Fruit fly (Drosophila melanogaster): ENCODE measurements around the gene Snup.

Snup gene

DNA sequence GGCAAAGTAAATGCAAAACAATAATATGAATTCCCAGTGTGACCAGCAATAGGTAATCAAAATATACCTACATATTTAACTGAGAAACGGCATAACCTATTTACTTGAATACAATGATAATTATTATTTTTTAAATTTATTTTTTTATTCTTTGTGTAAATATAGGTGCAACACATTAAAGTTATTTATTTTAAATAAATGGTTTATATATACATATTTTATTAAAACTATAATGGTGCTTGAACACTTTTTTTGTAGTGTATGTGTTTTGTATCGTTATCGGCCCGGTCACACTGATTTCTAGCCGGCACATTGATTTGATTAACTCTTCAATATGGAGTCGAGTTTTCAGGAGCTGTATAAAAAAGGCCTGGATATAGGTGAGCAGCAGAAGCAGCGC is at the start of gene Snup, which contains the start of the genes ProRS-m and CG42304:
Snup (plus strand) TSS at position 289 of the 400 bp plus-strand sequence.
ProRS-m (minus strand) TSS at position 51 of the 400 bp plus-strand sequence.
CG42304 (plus strand) TSS at position 289 of the 400 bp plus-strand sequence.
- TF ChIP-seq insv (optimal IDR thresholded peaks at IDR 0.05) (no peak), ttk (optimal IDR thresholded peaks at IDR 0.05) (no peak), Myc (optimal IDR thresholded peaks at IDR 0.05) (no peak), psq (optimal IDR thresholded peaks at IDR 0.05) (no peak), h (optimal IDR thresholded peaks at IDR 0.05) (no peak), Sin3A (optimal IDR thresholded peaks at IDR 0.05) (no peak)

DNA sequence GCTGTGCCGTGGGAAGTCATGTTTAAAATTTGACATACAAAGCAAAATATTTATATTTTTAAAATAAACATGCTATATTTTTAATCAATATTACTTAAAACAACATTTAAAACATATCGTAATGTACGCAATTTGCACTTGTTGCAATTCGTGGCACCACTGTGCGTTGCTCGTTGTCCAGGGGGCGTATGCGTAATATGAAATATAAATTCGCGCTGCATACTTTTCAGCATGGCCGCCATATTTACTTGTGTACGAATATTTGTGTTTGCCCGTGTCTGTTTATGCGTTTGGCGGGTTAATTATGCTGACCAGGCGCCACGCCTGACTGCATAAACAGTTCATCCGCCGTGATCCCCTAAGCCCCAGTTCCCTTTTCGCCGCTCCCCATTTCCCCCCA is 43.1 kb upstream of the Snup start:
- TF ChIP-seq insv (optimal IDR thresholded peaks at IDR 0.05) (no peak), ttk (optimal IDR thresholded peaks at IDR 0.05) (no peak), Myc (optimal IDR thresholded peaks at IDR 0.05) (no peak), h (optimal IDR thresholded peaks at IDR 0.05) (no peak), Sin3A (optimal IDR thresholded peaks at IDR 0.05) (no peak), psq (optimal IDR thresholded peaks at IDR 0.05) (no peak)

DNA sequence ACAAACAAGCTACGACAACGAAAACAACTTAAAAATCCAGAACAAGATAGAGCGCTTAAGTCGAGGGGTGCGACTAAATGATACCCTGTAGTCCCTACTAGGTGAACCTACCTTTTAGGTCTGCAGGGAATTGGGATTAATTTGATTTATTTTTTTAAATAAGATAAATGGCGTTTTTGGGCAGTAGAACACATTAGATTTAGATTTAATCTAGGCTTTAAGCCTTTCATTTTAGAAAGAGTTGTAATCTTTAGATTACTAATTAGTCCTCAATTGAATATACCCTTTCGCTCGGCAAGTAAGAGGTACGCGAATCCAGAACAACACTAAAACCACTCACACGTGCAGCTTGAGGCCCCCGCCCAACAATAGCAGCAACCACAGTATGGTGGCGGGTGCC is 37.7 kb upstream of the Snup start:
- TF ChIP-seq Sin3A (optimal IDR thresholded peaks at IDR 0.05) (no peak), ttk (optimal IDR thresholded peaks at IDR 0.05) (no peak), psq (optimal IDR thresholded peaks at IDR 0.05) (no peak), insv (optimal IDR thresholded peaks at IDR 0.05) (no peak), Myc (optimal IDR thresholded peaks at IDR 0.05) (no peak), h (optimal IDR thresholded peaks at IDR 0.05) (no peak)

DNA sequence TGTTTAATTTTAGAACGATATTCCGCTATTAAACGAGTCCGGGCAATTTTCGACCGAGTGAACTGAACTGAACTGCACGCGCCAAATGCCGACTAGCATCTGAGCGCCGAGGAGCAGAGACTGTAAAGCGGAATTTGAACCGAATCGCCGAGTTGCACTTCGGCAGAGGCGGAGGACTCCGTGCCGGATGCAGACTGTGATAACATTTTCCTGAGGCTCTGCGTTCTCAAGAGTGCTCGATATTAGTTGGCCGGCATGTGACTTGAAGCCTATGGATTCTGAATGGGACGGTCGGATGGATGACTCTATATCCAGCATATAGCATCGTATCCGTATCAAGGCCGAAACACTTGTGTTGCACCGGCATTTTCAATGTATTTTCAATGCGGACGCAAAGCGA is 21.9 kb upstream of the Snup start, which contains the start of gene Pxn:
Pxn (minus strand) TSS at position 101 of the 400 bp plus-strand sequence.
- TF ChIP-seq h (optimal IDR thresholded peaks at IDR 0.05) (no peak), ttk (optimal IDR thresholded peaks at IDR 0.05) (no peak), Myc (optimal IDR thresholded peaks at IDR 0.05) (no peak), insv (optimal IDR thresholded peaks at IDR 0.05) (no peak), psq (optimal IDR thresholded peaks at IDR 0.05) (no peak), Sin3A (optimal IDR thresholded peaks at IDR 0.05) (no peak)

DNA sequence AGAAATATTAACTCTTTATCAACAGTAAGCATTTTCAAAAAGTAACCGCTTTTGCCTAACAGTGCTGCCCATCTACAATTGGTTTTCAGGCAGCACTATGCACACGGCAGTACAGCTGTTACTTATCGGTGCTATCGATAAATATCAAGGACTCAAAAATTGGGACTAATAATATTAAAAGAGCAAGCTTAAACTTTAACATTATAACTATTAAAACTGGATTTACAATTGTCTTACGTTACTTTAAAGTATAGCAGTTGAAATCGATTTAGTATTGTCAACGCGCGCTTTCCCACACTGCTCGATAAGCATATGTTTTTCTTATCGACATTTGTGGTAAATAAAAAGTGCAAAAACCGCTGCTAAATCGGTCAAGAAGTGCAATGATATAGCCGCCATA is 20.5 kb upstream of the Snup start, which contains the start of the genes CG42245 and MEP-1:
CG42245 (plus strand) TSS at position 310 of the 400 bp plus-strand sequence.
MEP-1 (plus strand) TSS at position 310 of the 400 bp plus-strand sequence.
- TF ChIP-seq psq (optimal IDR thresholded peaks at IDR 0.05): no peak
- TF ChIP-seq insv (optimal IDR thresholded peaks at IDR 0.05): no peak
- no peak for TF ChIP-seq Myc (optimal IDR thresholded peaks at IDR 0.05)
- no peak for TF ChIP-seq Sin3A (optimal IDR thresholded peaks at IDR 0.05)
- TF ChIP-seq ttk (optimal IDR thresholded peaks at IDR 0.05): no peak
- TF ChIP-seq h (optimal IDR thresholded peaks at IDR 0.05): no peak

DNA sequence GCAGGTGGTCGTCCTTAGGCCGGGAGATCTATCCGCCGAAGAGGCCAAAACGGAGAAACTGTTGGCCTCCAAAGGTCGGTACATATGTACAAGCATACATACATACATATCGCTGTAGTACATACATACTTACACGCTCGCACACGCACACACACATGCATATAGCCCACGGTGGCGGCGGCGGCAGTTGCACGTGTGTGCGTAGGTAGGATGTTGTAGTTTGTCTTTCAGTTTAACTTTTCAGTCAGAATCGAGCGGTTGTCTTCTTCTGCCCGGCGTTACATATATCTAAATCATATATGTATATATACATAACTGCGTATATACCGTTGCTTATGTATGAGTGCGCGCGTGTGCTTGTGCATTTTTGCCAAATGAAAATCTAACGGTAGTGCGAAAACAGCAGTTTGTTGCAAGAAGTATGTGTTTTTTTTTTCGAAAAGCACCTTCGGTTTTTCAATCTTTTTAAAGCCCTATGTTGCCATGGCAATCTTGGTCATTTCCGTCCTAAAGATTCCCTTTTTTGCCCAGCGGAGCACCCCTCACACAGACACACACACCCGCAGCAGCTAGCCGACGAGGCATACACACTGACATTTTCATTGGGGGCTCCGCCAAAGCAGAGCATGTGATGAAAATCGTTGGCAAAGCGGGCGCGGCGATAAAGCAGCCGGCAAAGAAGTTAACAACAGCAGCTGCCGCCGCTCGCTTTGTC is 19.7 kb upstream of the Snup start:
- no peak for TF ChIP-seq h (optimal IDR thresholded peaks at IDR 0.05)
- TF ChIP-seq ttk (optimal IDR thresholded peaks at IDR 0.05): no peak

DNA sequence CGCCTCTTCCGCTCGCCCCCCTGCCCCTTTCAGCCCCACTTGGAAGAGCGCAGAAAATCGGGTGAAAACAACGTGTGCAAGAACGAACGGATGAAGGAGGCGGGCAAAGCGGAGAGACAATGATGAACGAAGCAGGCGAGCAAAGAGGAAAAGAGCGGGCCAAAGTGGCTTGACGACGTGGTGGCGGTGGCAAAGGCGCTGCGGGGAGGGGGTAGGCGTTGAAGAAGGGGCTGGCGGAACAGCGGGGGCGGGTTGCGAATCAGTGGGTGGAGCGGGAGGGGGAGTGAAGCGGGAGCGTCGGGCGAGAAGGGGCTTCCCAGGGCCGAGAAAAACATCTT is 19.2 kb upstream of the Snup start:
- TF ChIP-seq ttk (optimal IDR thresholded peaks at IDR 0.05) (peak; percentile 32), Sin3A (optimal IDR thresholded peaks at IDR 0.05) (no peak), h (optimal IDR thresholded peaks at IDR 0.05) (no peak), insv (optimal IDR thresholded peaks at IDR 0.05) (no peak), Myc (optimal IDR thresholded peaks at IDR 0.05) (no peak), psq (optimal IDR thresholded peaks at IDR 0.05) (peak; percentile 43)

DNA sequence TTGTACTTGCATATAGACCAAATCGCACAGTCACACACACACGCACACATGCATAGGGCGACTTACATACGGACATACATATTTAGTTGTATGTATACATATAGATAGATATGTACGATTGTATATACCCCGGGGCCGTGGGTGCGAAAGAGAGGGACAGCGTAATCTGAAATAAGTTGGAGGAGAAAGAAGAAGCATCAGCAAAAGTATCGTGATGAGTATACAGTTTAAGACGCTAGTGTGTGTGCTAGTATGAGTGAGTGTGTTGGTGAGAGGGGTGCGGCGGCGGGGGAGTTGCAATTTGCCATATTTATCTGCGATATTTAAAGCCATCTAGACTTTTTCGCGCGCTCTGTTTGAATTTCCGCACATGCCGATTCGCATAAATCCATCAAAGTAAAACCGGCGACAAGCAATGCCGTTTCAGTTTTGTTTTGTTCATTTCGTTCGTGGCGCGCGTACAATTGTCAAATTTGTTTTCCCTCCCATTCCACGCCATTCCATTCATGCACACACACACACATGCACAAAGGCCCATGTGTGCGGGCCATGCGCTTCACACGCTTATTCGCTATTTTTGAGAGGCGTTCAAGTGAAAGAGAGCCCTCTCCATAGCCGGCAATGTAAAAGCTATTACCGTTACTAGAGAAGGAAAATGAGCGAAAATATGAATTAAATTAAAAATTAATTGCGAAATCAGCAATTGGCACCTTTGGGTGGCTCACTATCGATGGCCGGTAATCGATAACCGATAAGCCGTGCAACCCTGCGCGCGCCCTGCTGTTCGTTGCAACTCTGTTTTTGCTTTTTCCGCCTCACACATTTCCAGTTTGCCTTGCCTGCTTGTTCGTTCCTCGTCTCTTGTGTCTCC is 16.7 kb upstream of the Snup start:
- TF ChIP-seq psq (optimal IDR thresholded peaks at IDR 0.05) (peak; percentile 98), insv (optimal IDR thresholded peaks at IDR 0.05) (no peak), Myc (optimal IDR thresholded peaks at IDR 0.05) (no peak), ttk (optimal IDR thresholded peaks at IDR 0.05) (no peak), Sin3A (optimal IDR thresholded peaks at IDR 0.05) (no peak), h (optimal IDR thresholded peaks at IDR 0.05) (no peak)

DNA sequence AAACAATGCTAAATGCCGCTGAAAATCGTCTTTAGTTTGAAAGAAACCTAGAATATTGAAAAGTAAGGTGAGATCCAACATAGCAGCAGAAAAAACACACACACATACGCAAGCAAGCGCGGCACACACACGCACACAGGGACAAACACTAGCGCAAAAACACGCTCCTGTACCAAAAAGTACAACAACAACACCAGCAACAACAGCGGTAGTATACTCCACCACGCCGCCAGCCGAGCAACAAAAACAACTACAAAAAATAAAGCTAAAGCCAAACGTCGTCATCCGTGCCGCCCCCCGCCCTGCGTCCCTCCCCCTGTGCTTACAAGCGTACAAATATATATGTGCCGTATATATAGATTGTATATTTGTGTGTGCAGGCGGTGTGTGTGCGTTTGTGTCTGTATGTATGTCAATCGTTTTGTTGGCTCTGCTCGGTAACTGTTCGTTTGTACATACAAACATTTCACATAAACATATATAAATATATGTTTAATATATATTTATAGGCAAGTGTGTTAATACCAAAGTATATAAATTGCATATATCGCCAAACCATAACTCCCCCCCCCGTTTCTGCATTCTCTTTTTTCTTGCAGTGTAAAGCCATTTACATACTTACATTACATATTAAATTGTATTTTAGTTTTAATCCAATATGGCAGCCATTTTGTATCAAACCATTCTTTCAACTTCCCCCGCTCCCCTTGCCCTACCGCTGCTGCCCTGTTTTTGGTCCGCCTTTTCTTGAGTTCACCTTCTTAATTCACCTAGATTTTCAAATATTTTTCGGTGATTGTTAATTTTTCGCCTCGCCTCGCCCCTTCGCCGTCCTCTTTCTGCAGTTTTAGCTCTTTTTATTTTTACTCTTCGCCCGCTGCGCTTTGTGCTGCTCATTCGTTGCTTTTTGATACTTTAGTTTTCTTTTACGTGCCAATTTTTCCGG is 15.6 kb upstream of the Snup start:
- TF ChIP-seq h (optimal IDR thresholded peaks at IDR 0.05) (no peak), psq (optimal IDR thresholded peaks at IDR 0.05) (peak; percentile 71)

DNA sequence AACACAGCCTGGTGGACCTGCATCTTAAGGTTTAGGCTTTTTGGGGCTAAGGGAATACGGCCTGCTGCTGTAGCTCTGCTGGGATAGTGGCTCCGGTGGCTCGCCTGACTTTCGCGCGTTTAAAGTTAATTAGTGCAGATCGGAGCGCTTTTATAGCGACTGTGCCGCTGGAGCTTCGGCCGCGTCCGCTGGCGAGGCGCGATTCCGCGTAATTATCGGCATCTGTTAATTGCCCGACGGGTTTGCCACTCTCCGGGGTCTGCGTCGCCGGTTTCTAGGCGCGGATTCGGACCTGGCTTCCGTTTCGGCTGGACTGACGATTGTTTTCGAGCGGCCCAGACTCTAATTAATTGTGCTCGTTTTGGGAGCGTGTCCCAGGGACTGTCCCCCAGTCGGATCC is 8.6 kb upstream of the Snup start, which contains the start of gene CG14949:
CG14949 (minus strand) TSS at position 101 of the 400 bp plus-strand sequence.
- no peak for TF ChIP-seq psq (optimal IDR thresholded peaks at IDR 0.05)
- no peak for TF ChIP-seq ttk (optimal IDR thresholded peaks at IDR 0.05)
- no peak for TF ChIP-seq h (optimal IDR thresholded peaks at IDR 0.05)
- no peak for TF ChIP-seq insv (optimal IDR thresholded peaks at IDR 0.05)
- TF ChIP-seq Myc (optimal IDR thresholded peaks at IDR 0.05): no peak

DNA sequence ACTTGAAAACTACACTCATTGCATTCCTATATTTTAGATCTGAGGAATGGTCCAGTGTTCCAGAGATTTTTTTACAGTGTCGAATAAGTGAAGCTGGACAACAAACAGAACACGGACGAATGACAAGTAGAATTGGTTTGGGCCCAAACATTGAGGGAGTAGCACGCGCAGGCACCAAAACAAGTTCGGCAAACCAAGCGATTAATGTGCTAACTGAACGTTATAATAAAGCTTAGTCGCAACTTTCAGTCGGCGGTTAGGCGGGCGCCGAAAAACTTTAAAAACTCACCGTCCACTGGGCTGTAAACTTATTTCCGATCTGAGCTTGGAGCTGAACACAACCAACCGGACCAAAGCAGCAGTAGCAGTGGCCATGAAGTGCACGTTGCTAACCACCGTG is 6.8 kb upstream of the Snup start, which contains the start of gene CG1143:
CG1143 (plus strand) TSS at position 301 of the 400 bp plus-strand sequence.
- TF ChIP-seq insv (optimal IDR thresholded peaks at IDR 0.05): no peak
- TF ChIP-seq psq (optimal IDR thresholded peaks at IDR 0.05): no peak
- TF ChIP-seq Sin3A (optimal IDR thresholded peaks at IDR 0.05): no peak
- TF ChIP-seq h (optimal IDR thresholded peaks at IDR 0.05): no peak
- TF ChIP-seq Myc (optimal IDR thresholded peaks at IDR 0.05): no peak
- no peak for TF ChIP-seq ttk (optimal IDR thresholded peaks at IDR 0.05)

Data from Kc167 (cell line).